Fruit fly (Drosophila melanogaster) whole organism, adult: ENCODE results near the gene stg1.

ENCODE experiments used
- CG11617 ChIP-seq: fragments of 200-800 bp; sonication (Bioruptor generic); optimal IDR thresholded peaks from 2 replicates; lab custom pipeline; 2017; ENCODE audit warnings: mild to moderate bottlenecking, missing biosample characterization, missing genetic modification reagents, missing genetic modification characterization
- CG12768 ChIP-seq: fragments of 200-800 bp; sonication (Bioruptor generic); optimal IDR thresholded peaks from 2 replicates; lab custom pipeline; 2017; ENCODE audit warnings: missing biosample characterization, missing genetic modification characterization, mild to moderate bottlenecking, moderate library complexity, missing genetic modification reagents
- CG14711 ChIP-seq: fragments of 200-800 bp; sonication (Bioruptor generic); optimal IDR thresholded peaks from 2 replicates; lab custom pipeline; 2018; ENCODE audit warnings: missing biosample characterization, mild to moderate bottlenecking, missing genetic modification characterization, moderate library complexity
- CG1620 ChIP-seq: fragments of 200-800 bp; sonication (Bioruptor generic); optimal IDR thresholded peaks from 2 replicates; lab custom pipeline; 2016; ENCODE audit warnings: missing biosample characterization, missing genetic modification characterization
- CG33017 ChIP-seq: fragments of 200-800 bp; sonication (Bioruptor generic); optimal IDR thresholded peaks from 2 replicates; lab custom pipeline; 2018; ENCODE audit warnings: missing biosample characterization, mild to moderate bottlenecking, missing genetic modification characterization, moderate library complexity
- CG5204 ChIP-seq: fragments of 200-800 bp; sonication (Bioruptor generic); optimal IDR thresholded peaks from 2 replicates; lab custom pipeline; 2016; ENCODE audit warnings: missing biosample characterization, missing genetic modification characterization
- CG7045 ChIP-seq: fragments of 200-800 bp; sonication (Bioruptor generic); optimal IDR thresholded peaks from 2 replicates; lab custom pipeline; 2017; ENCODE audit warnings: missing biosample characterization, mild to moderate bottlenecking, missing genetic modification characterization
- CG7101 ChIP-seq: fragments of 200-800 bp; sonication (Bioruptor generic); optimal IDR thresholded peaks from 2 replicates; lab custom pipeline; 2018; ENCODE audit warnings: missing biosample characterization, mild to moderate bottlenecking, missing genetic modification characterization, moderate library complexity
- Clk ChIP-seq: fragments of 200-800 bp; sonication (Bioruptor generic); optimal IDR thresholded peaks from 2 replicates; lab custom pipeline; 2017; ENCODE audit warnings: missing biosample characterization, missing genetic modification characterization
- Crg-1 ChIP-seq: fragments of 200-800 bp; sonication (Bioruptor generic); optimal IDR thresholded peaks from 2 replicates; lab custom pipeline; 2016; ENCODE audit warnings: missing biosample characterization, missing genetic modification characterization
- Hr96 ChIP-seq: fragments of 200-800 bp; sonication (Bioruptor generic); optimal IDR thresholded peaks from 2 replicates; lab custom pipeline; 2016; ENCODE audit warnings: missing biosample characterization, missing genetic modification characterization
- Mnt ChIP-seq: fragments of 200-800 bp; sonication (Bioruptor generic); optimal IDR thresholded peaks from 2 replicates; lab custom pipeline; 2016; ENCODE audit warnings: missing biosample characterization, mild to moderate bottlenecking, missing genetic modification characterization
- bab1 ChIP-seq: fragments of 200-800 bp; sonication (Bioruptor generic); optimal IDR thresholded peaks from 3 replicates; lab custom pipeline; 2019; ENCODE audit warnings: missing biosample characterization, mild to moderate bottlenecking, missing genetic modification characterization, moderate library complexity
- cic ChIP-seq: fragments of 200-800 bp; sonication (Bioruptor generic); optimal IDR thresholded peaks from 2 replicates; lab custom pipeline; 2017; ENCODE audit warnings: missing biosample characterization, mild to moderate bottlenecking, missing genetic modification characterization, moderate library complexity
- cnc ChIP-seq, 2 experiments: fragments of >200 bp; optimal IDR thresholded peaks; 2 replicates each; lab custom pipeline; 2017
- kay ChIP-seq: fragments of 200-800 bp; sonication (Bioruptor generic); peaks from one replicate; lab custom pipeline; 2016; ENCODE audit warnings: missing biosample characterization, missing genetic modification characterization, borderline replicate concordance
- ovo ChIP-seq: fragments of 200-800 bp; sonication (Bioruptor generic); optimal IDR thresholded peaks from 2 replicates; lab custom pipeline; 2016; ENCODE audit warnings: missing biosample characterization, missing genetic modification characterization
- pad ChIP-seq: fragments of 200-800 bp; sonication (Bioruptor generic); optimal IDR thresholded peaks from 3 replicates; lab custom pipeline; 2017; ENCODE audit warnings: missing biosample characterization, missing genetic modification characterization, mild to moderate bottlenecking, moderate library complexity, missing genetic modification reagents
- tj ChIP-seq: fragments of 200-800 bp; sonication (Bioruptor generic); optimal IDR thresholded peaks from 3 replicates; lab custom pipeline; 2017; ENCODE audit warnings: missing biosample characterization, mild to moderate bottlenecking, missing genetic modification characterization, moderate library complexity
- toe ChIP-seq: fragments of 200-800 bp; sonication (Bioruptor generic); optimal IDR thresholded peaks from 2 replicates; lab custom pipeline; 2016; ENCODE audit warnings: missing biosample characterization, missing genetic modification characterization

The stg1 gene

DNA sequence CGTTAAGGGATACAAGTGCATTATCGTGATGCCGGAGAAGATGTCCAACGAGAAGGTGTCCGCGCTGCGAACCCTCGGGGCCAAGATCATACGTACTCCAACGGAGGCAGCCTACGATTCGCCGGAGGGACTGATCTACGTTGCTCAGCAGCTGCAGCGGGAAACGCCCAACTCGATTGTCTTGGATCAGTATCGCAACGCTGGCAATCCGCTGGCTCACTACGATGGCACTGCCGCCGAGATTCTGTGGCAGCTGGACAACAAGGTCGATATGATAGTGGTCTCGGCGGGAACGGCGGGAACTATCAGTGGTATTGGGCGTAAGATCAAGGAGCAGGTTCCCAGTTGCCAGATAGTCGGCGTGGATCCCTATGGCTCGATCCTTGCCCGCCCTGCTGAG lies 45.9 kb upstream of the stg1 start:
- TF ChIP-seq CG33017 (tag; lab: Kevin White, UChicago) (no peak), cic (GFP tag; lab: Kevin White, UChicago) (no peak), CG7101 (tag; lab: Kevin White, UChicago) (no peak), CG7045 (GFP tag; lab: Kevin White, UChicago) (no peak), CG12768 (GFP tag; lab: Kevin White, UChicago) (no peak), toe (GFP tag; lab: Kevin White, UChicago) (no peak), kay (GFP tag; lab: Kevin White, UChicago) (no peak), pad (no peak), Mnt (GFP tag; lab: Kevin White, UChicago) (no peak), cnc (optimal IDR thresholded peaks at IDR 0.05; lab: Kevin White, UChicago) (no peak), Hr96 (GFP tag; lab: Kevin White, UChicago) (no peak), CG11617 (GFP tag; lab: Kevin White, UChicago) (no peak), CG14711 (tag; lab: Kevin White, UChicago) (no peak), CG5204 (GFP tag; lab: Kevin White, UChicago) (no peak), Crg-1 (GFP tag; lab: Kevin White, UChicago) (no peak), CG1620 (GFP tag; lab: Kevin White, UChicago) (no peak)

DNA sequence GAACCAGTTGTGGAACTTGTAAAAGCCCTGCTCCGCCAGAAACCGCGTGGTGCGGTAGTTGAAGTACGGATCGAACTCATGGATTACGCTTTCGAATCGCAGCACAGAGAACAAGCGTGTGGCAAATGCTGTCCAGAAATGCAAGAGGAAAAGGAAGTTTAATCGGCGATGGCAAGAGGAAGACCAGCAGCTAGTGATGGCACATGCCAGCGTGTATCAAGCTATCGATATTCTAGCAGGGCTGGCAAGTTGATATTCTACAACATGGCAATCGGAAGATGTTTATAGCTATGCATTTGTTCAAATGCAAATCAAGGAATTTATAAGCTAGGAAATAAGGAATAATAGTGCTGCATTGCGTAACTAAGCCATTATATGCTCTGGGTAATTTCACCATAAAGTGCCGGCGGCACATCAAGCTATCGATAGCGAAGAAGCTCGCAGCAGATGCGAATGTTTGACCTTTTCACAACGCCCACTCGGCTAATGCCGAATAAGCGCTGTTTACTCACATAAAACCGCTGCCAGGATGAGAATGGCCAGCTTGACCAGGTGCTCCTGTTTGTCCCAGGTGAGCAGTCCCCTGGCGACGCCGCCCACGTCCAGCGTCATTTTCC lies 40.4 kb upstream of the stg1 start:
- TF ChIP-seq CG33017 (tag; lab: Kevin White, UChicago) (peak; percentile 44), cnc (optimal IDR thresholded peaks at IDR 0.05; lab: Kevin White, UChicago) (no peak), pad (peak; percentile 78), cic (GFP tag; lab: Kevin White, UChicago) (no peak), CG11617 (GFP tag; lab: Kevin White, UChicago) (peak; percentile 90), kay (GFP tag; lab: Kevin White, UChicago) (no peak), bab1 (GFP tag; lab: Kevin White, UChicago) (peak; percentile 87), CG1620 (GFP tag; lab: Kevin White, UChicago) (peak; percentile 88), tj (peak; percentile 60), CG12768 (GFP tag; lab: Kevin White, UChicago) (peak; percentile 62), CG7045 (GFP tag; lab: Kevin White, UChicago) (peak; percentile 18), Hr96 (GFP tag; lab: Kevin White, UChicago) (peak; percentile 94), ovo (peak; percentile 85), toe (GFP tag; lab: Kevin White, UChicago) (peak; percentile 68), CG5204 (GFP tag; lab: Kevin White, UChicago) (peak; percentile 56), Crg-1 (GFP tag; lab: Kevin White, UChicago) (peak; percentile 79), Clk (no peak), CG14711 (tag; lab: Kevin White, UChicago) (peak; percentile 75), CG7101 (tag; lab: Kevin White, UChicago) (peak; percentile 89), Mnt (GFP tag; lab: Kevin White, UChicago) (peak; percentile 87)

- TF ChIP-seq CG11617 (GFP tag; lab: Kevin White, UChicago) (peak; percentile 98), CG7101 (tag; lab: Kevin White, UChicago) (peak; percentile 98), cnc (optimal IDR thresholded peaks at IDR 0.05; lab: Kevin White, UChicago) (no peak), tj (peak; percentile 84), Clk (peak; percentile 79), ovo (peak; percentile 83), CG14711 (tag; lab: Kevin White, UChicago) (peak; percentile 95), kay (GFP tag; lab: Kevin White, UChicago) (peak; percentile 83), Mnt (GFP tag; lab: Kevin White, UChicago) (peak; percentile 96), toe (GFP tag; lab: Kevin White, UChicago) (peak; percentile 81), CG1620 (GFP tag; lab: Kevin White, UChicago) (peak; percentile 95), CG7045 (GFP tag; lab: Kevin White, UChicago) (peak; percentile 89), CG5204 (GFP tag; lab: Kevin White, UChicago) (peak; percentile 92), pad (peak; percentile 84), cic (GFP tag; lab: Kevin White, UChicago) (peak; percentile 75), CG12768 (GFP tag; lab: Kevin White, UChicago) (peak; percentile 94), Hr96 (GFP tag; lab: Kevin White, UChicago) (peak; percentile 98), Crg-1 (GFP tag; lab: Kevin White, UChicago) (peak; percentile 95), CG33017 (tag; lab: Kevin White, UChicago) (peak; percentile 96), bab1 (GFP tag; lab: Kevin White, UChicago) (peak; percentile 99)
Measured at dm6 chrX:21053849-21054581, 39.6 kb upstream of the stg1 start, which contains the start of the genes Stt3A and bves. Gene Stt3A (minus strand): TSS chrX:21053937. Gene bves (plus strand): TSS chrX:21053963.

DNA sequence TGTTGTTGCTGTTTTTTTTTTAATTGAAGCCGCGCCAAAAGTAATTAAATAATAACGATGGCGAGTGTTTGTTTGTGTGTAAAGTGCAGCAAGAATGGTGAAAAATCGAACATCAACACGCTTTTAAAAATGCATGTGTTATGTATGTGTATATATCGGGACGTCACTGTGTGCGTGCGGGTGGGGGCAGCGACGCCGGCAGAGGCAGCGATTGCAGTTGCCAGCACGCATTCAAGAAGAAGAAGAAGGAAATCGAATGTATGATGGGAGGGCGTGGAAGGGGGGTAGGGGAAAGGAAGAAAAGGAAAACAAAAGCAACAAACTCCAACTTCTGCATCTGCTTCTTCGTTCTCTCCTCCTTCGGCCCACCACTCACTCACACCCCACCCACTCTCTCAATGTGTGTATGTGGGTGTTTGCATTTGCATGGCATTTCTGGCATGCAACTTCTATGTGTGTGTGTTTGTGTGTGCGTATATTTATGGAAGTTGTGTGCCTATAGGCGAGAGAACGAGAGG lies 38.6 kb upstream of the stg1 start:
- peak; percentile 0 for TF ChIP-seq pad
- no peak for TF ChIP-seq Hr96 (GFP tag; lab: Kevin White, UChicago)
- TF ChIP-seq tj: peak; percentile 2

DNA sequence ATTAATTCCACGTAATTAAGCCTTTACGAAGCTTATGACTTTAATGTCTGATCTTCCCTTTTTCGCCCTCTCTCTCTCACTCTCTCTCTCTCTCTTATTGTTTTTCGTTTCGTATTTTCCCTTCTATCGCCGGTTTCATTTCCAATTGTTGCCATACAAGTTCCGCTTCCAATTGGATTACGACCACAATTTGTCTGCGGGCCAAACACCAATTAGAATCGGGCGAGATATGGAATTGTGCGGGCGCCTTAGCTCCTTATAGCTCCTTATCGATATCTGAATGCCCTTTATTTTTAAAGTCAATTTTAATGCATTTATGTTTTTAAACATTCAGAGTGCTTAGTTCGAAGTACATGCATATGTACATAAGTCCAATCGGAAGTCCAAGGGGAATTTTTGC lies 36.9 kb upstream of the stg1 start:
- TF ChIP-seq CG5204 (GFP tag; lab: Kevin White, UChicago): no peak
